Worm (Caenorhabditis elegans) whole organism, young adult: ENCODE results near the gene zip-7.
A peak's percentile ranks its signal among the peaks of the same experiment; 100 is the strongest.

Source experiments
- B0336.3 ChIP-seq: fragments of 200-800 bp; sonication (Bioruptor generic); IDR thresholded peaks from 2 replicates; pipeline ENCODE4 v1.3.6; 2022; ENCODE audit warnings: missing genetic modification characterization, missing compliant biosample characterization
- F49E8.2 ChIP-seq: sonication (generic microtip); optimal IDR thresholded peaks from 3 replicates; lab custom pipeline; 2017; ENCODE audit warnings: missing genetic modification characterization, mild to moderate bottlenecking, missing compliant biosample characterization, antibody characterized with exemption, moderate library complexity; ENCODE audit not compliant: insufficient read depth
- F52B5.7 ChIP-seq: sonication (generic microtip); optimal IDR thresholded peaks from 2 replicates; lab custom pipeline; 2016; ENCODE audit warnings: mild to moderate bottlenecking, missing genetic modification characterization, missing compliant biosample characterization
- K11D2.4 ChIP-seq: fragments of 200-800 bp; sonication (Bioruptor generic); IDR thresholded peaks from 2 replicates; pipeline ENCODE4 v1.3.6; 2022; ENCODE audit warnings: missing genetic modification reagents, missing genetic modification characterization, missing compliant biosample characterization
- Y53F4B.3 ChIP-seq: fragments of 200-800 bp; sonication (Bioruptor generic); IDR thresholded peaks from 2 replicates; pipeline ENCODE4 v1.3.6; 2022; ENCODE audit warnings: missing genetic modification reagents, missing genetic modification characterization, missing compliant biosample characterization
- Y56A3A.18 ChIP-seq: fragments of 200-800 bp; sonication (Bioruptor generic); IDR thresholded peaks from 2 replicates; pipeline ENCODE4 v1.3.6; 2022; ENCODE audit warnings: missing genetic modification reagents, missing genetic modification characterization, missing compliant biosample characterization
- Y79H2A.3 ChIP-seq: fragments of 200-800 bp; sonication (Bioruptor generic); conservative IDR thresholded peaks from 2 replicates; pipeline ENCODE4 v1.3.6; 2022; ENCODE audit warnings: missing genetic modification reagents, missing genetic modification characterization, missing compliant biosample characterization
- ama-1 ChIP-seq, 3 experiments: fragments of 150-350 bp in 1 of 3; sonication (generic microtip) in 2 of 3; optimal IDR thresholded peaks; 2 replicates each; lab custom pipeline; 2014 to 2018; ENCODE audit warnings: missing biosample characterization in 2 of 3, missing genetic modification characterization in 2 of 3, missing genetic modification reagents in 2 of 3
- atf-7 ChIP-seq: sonication (generic microtip); optimal IDR thresholded peaks from 2 replicates; lab custom pipeline; 2017; ENCODE audit warnings: mild to moderate bottlenecking, missing genetic modification characterization, missing compliant biosample characterization
- athp-1 ChIP-seq: sonication (generic microtip); optimal IDR thresholded peaks from 2 replicates; lab custom pipeline; 2017; ENCODE audit warnings: mild to moderate bottlenecking, missing genetic modification characterization, missing compliant biosample characterization
- attf-6 ChIP-seq: fragments of 200-800 bp; sonication (Bioruptor generic); IDR thresholded peaks from 2 replicates; pipeline ENCODE4 v1.3.6; 2022; ENCODE audit warnings: missing genetic modification reagents, missing genetic modification characterization, missing compliant biosample characterization
- cebp-1 ChIP-seq, 2 experiments: fragments of 200-800 bp in 1 of 2; sonication (Bioruptor generic) in 1 of 2; sonication (generic microtip) in 1 of 2; IDR thresholded peaks in 1 of 2; optimal IDR thresholded peaks in 1 of 2; 2 replicates each; pipeline versions ENCODE4 v1.3.6 to Lab custom; 2017 to 2022; ENCODE audit warnings: missing compliant biosample characterization in 2 of 2, missing genetic modification characterization in 2 of 2, mild to moderate bottlenecking in 1 of 2, missing genetic modification reagents in 1 of 2, moderate library complexity in 1 of 2
- ceh-58 ChIP-seq: fragments of 200-800 bp; sonication (Bioruptor generic); IDR thresholded peaks from 2 replicates; pipeline ENCODE4 v1.3.6; 2022; ENCODE audit warnings: missing genetic modification characterization, missing compliant biosample characterization
- ceh-91 ChIP-seq: fragments of 200-800 bp; sonication (Bioruptor generic); IDR thresholded peaks from 2 replicates; pipeline ENCODE4 v1.3.6; 2022; ENCODE audit warnings: missing genetic modification reagents, missing genetic modification characterization, missing compliant biosample characterization
- efl-1 ChIP-seq: fragments of 150-350 bp; optimal IDR thresholded peaks from 2 replicates; lab custom pipeline; 2014; ENCODE audit warnings: missing biosample characterization, missing genetic modification reagents, missing genetic modification characterization
- egl-44 ChIP-seq: fragments of 200-800 bp; sonication (Bioruptor generic); IDR thresholded peaks from 2 replicates; pipeline ENCODE4 v1.3.6; 2022; ENCODE audit warnings: missing genetic modification reagents, missing genetic modification characterization, missing compliant biosample characterization
- ekl-4 ChIP-seq: fragments of 200-800 bp; sonication (Bioruptor generic); IDR thresholded peaks from 2 replicates; pipeline ENCODE4 v1.3.6; 2022; ENCODE audit warnings: missing genetic modification reagents, missing genetic modification characterization, missing compliant biosample characterization
- him-1 ChIP-seq: sonication (generic microtip); optimal IDR thresholded peaks from 2 replicates; lab custom pipeline; 2016; ENCODE audit warnings: missing genotype, missing genetic modification reagents, missing genetic modification characterization, missing compliant biosample characterization
- hmg-1.2 ChIP-seq: fragments of 200-800 bp; sonication (Bioruptor generic); IDR thresholded peaks from 2 replicates; pipeline ENCODE4 v1.3.6; 2022; ENCODE audit warnings: missing genetic modification reagents, missing genetic modification characterization, missing compliant biosample characterization
- hmg-20 ChIP-seq: fragments of 200-800 bp; sonication (Bioruptor generic); IDR thresholded peaks from 2 replicates; pipeline ENCODE4 v1.3.6; 2022; ENCODE audit warnings: missing genetic modification reagents, missing genetic modification characterization, missing compliant biosample characterization
- let-526 ChIP-seq: fragments of 200-800 bp; sonication (Bioruptor generic); IDR thresholded peaks from 2 replicates; pipeline ENCODE4 v1.3.6; 2022; ENCODE audit warnings: missing genetic modification reagents, missing genetic modification characterization, missing compliant biosample characterization
- lin-35 ChIP-seq, 3 experiments: fragments of 150-350 bp in 2 of 3; sonication (generic microtip) in 1 of 3; optimal IDR thresholded peaks; 2 replicates each; lab custom pipeline; 2014 to 2018; ENCODE audit warnings: missing biosample characterization in 3 of 3, missing genetic modification characterization in 3 of 3, missing genetic modification reagents in 3 of 3
- lin-54 ChIP-seq: fragments of 200-800 bp; sonication (Bioruptor generic); optimal IDR thresholded peaks from 2 replicates; lab custom pipeline; 2018; ENCODE audit warnings: mild to moderate bottlenecking, missing genetic modification characterization, missing compliant biosample characterization
- madf-3 ChIP-seq: fragments of 200-800 bp; sonication (Bioruptor generic); IDR thresholded peaks from 2 replicates; pipeline ENCODE4 v1.3.6; 2022; ENCODE audit warnings: missing genetic modification reagents, missing genetic modification characterization, missing compliant biosample characterization
- mcd-1 ChIP-seq: fragments of 200-800 bp; sonication (Bioruptor generic); IDR thresholded peaks from 2 replicates; pipeline ENCODE4 v1.3.6; 2022; ENCODE audit warnings: missing genetic modification reagents, missing genetic modification characterization, missing compliant biosample characterization
- nfya-1 ChIP-seq: sonication (generic microtip); optimal IDR thresholded peaks from 2 replicates; lab custom pipeline; 2017; ENCODE audit warnings: antibody characterized with exemption, missing compliant biosample characterization, missing genetic modification characterization, borderline replicate concordance; ENCODE audit not compliant: insufficient read depth
- nhr-80 ChIP-seq: sonication (generic microtip); optimal IDR thresholded peaks from 2 replicates; lab custom pipeline; 2016; ENCODE audit warnings: missing genetic modification characterization, missing compliant biosample characterization
- pbrm-1 ChIP-seq: fragments of 200-800 bp; sonication (Bioruptor generic); IDR thresholded peaks from 2 replicates; pipeline ENCODE4 v1.3.6; 2022; ENCODE audit warnings: missing genetic modification reagents, missing genetic modification characterization, missing compliant biosample characterization
- repo-1 ChIP-seq: sonication (generic microtip); optimal IDR thresholded peaks from 2 replicates; lab custom pipeline; 2017; ENCODE audit warnings: mild to moderate bottlenecking, missing genetic modification characterization, missing compliant biosample characterization
- rpc-1 ChIP-seq, 2 experiments: fragments of 150-350 bp in 1 of 2; sonication (generic microtip) in 1 of 2; optimal IDR thresholded peaks; 2 replicates each; lab custom pipeline; 2014 to 2018; ENCODE audit warnings: missing biosample characterization in 1 of 2, missing genetic modification characterization in 1 of 2, missing genetic modification reagents in 1 of 2, missing genotype in 1 of 2
- sdz-38 ChIP-seq: sonication (generic microtip); optimal IDR thresholded peaks from 2 replicates; lab custom pipeline; 2016; ENCODE audit warnings: missing genotype, missing genetic modification characterization, missing compliant biosample characterization
- snpc-4 ChIP-seq, 5 experiments: fragments of 150-350 bp in 1 of 5; sonication (generic microtip) in 4 of 5; optimal IDR thresholded peaks; 2 replicates each; lab custom pipeline; 2014 to 2018; ENCODE audit warnings: missing genetic modification characterization in 5 of 5, missing biosample characterization in 3 of 5, antibody characterized with exemption in 2 of 5, mild to moderate bottlenecking in 2 of 5, missing compliant biosample characterization in 2 of 5, missing genotype in 2 of 5, moderate library complexity in 2 of 5, missing genetic modification reagents in 1 of 5
- tbp1 ChIP-seq: fragments of 200-800 bp; sonication (Bioruptor generic); optimal IDR thresholded peaks from 2 replicates; lab custom pipeline; 2018; ENCODE audit warnings: mild to moderate bottlenecking, missing genetic modification characterization, missing compliant biosample characterization
- xnd-1 ChIP-seq: sonication (generic microtip); optimal IDR thresholded peaks from 2 replicates; lab custom pipeline; 2016; ENCODE audit warnings: missing genotype, missing genetic modification reagents, missing genetic modification characterization, missing compliant biosample characterization
- ztf-28 ChIP-seq: fragments of 200-800 bp; sonication (Bioruptor generic); IDR thresholded peaks from 2 replicates; pipeline ENCODE4 v1.3.6; 2022; ENCODE audit warnings: missing genetic modification reagents, missing genetic modification characterization, missing compliant biosample characterization

The zip-7 gene

DNA sequence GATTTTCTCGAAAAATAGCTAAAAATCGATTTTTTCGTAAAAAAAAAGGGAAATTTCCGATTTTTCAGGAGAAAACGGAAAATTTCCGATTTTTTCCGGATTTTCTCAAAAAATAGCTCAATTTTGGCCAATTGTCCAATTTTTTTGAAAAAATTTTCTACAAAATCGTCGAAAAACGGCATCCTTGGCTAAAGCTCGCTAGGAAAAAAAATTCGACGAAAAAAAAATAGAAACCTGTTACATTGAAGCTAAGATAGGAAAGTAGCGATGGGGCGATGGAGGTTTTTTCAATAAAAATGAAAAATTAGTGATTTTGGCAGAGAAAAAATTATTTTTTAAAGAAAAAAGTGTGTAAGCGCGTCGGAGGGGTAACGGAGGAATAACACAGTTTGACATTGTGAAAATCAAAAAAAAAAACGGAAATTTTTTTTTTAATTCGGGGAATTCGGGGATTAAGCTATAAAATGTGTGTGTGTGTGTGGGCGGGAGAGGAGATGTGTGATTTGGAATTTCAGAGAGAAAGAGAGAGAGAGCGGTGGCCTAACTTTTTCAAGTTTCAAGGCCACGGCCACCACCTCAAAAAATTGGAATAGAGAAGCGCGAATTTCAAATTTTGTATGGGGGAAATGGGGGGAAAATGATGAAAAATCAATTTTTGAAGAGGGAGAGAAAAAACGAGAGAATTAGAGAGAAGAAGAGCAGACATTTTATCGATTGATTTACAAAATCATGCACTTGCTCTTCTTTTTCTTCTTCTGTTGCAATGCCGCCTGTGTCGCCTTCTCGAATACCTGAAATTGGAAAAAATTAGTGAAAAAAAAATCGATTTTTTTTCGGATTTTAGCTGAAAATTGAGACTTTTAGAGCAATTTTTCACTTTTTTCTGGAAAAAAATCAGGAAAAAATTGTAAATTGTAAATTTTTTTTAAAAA, 21.9 kb downstream of the zip-7 start:
- TF ChIP-seq repo-1 (tag; lab: Kevin White, UChicago) (no peak), let-526 (GFP tag; lab: Robert Waterston, UW) (no peak), atf-7 (tag; lab: Kevin White, UChicago) (no peak), mcd-1 (GFP tag; lab: Robert Waterston, UW) (no peak), Y79H2A.3 (GFP tag; lab: Robert Waterston, UW) (no peak), Y56A3A.18 (GFP tag; lab: Robert Waterston, UW) (0 out of 2 replicates have a peak, but pooled peaks have one; percentile 20), efl-1 (GFP tag; lab: Kevin White, UChicago) (no peak), attf-6 (GFP tag; lab: Robert Waterston, UW) (peak; percentile 55; the same call in 1 of the 2 replicates), ztf-28 (no peak), Y53F4B.3 (GFP tag; lab: Robert Waterston, UW) (no peak), lin-35 (GFP tag; optimal IDR thresholded peaks at IDR 0.05; lab: Kevin White, UChicago) (no peak), ceh-91 (GFP tag; lab: Robert Waterston, UW) (no peak), snpc-4 (GFP tag; optimal IDR thresholded peaks at IDR 0.05; lab: Kevin White, UChicago) (no peak), snpc-4 (tag; optimal IDR thresholded peaks at IDR 0.05; lab: Kevin White, UChicago) (peak in 1 of 4 experiments; percentile 73), tbp1 (GFP tag; lab: Kevin White, UChicago) (peak; percentile 3), madf-3 (GFP tag; lab: Robert Waterston, UW) (no peak), egl-44 (GFP tag; lab: Robert Waterston, UW) (no peak), nfya-1 (tag; lab: Kevin White, UChicago) (no peak), xnd-1 (tag; lab: Kevin White, UChicago) (no peak)

DNA sequence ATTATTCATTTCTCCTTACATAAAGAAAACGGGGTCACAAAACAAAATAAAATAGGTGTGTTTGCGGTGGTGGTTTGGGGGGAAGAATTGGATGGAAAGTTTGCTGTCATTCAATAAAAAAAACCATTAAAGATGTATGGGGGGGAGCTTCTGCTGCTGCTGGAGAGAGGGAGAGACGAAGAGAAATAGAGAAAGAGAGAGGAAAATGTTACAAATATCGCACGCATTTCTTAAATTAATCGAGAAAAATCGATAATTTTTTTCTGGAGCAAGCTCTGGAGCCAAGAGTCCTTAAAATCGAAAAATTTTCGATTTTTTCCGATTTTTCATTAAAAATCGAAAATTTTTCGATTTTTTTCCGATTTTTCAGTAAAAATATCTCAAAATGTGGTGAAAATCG, 22.7 kb downstream of the zip-7 start:
- TF ChIP-seq pbrm-1 (GFP tag; lab: Robert Waterston, UW) (peak; percentile 21), ama-1 (optimal IDR thresholded peaks at IDR 0.05; lab: Kevin White, UChicago) (no peak), ama-1 (GFP tag; optimal IDR thresholded peaks at IDR 0.05; lab: Kevin White, UChicago) (peak in 1 of 2 experiments; percentile 43), ekl-4 (GFP tag; lab: Robert Waterston, UW) (peak; percentile 4; the same call in 1 of the 2 replicates), K11D2.4 (0 out of 2 replicates have a peak, but pooled peaks have one; percentile 10), nhr-80 (tag; lab: Kevin White, UChicago) (peak; percentile 13), F52B5.7 (no peak), B0336.3 (GFP tag; lab: Robert Waterston, UW) (peak; percentile 57; the same call in 1 of the 2 replicates), lin-54 (peak; percentile 3), hmg-20 (GFP tag; lab: Robert Waterston, UW) (no peak), cebp-1 (GFP tag; IDR thresholded peaks at IDR 0.05; lab: Robert Waterston, UW) (peak; percentile 21; the same call in 1 of the 2 replicates), cebp-1 (tag; optimal IDR thresholded peaks at IDR 0.05; lab: Kevin White, UChicago) (peak; percentile 40), ceh-58 (no peak), F49E8.2 (peak; percentile 25), hmg-1.2 (GFP tag; lab: Robert Waterston, UW) (peak; percentile 35; the same call in 1 of the 2 replicates), attf-6 (GFP tag; lab: Robert Waterston, UW) (peak; percentile 68), him-1 (no peak), egl-44 (GFP tag; lab: Robert Waterston, UW) (0 out of 2 replicates have a peak, but pooled peaks have one; percentile 34), sdz-38 (tag; lab: Kevin White, UChicago) (no peak), snpc-4 (GFP tag; optimal IDR thresholded peaks at IDR 0.05; lab: Kevin White, UChicago) (peak; percentile 17), snpc-4 (tag; optimal IDR thresholded peaks at IDR 0.05; lab: Kevin White, UChicago) (no peak), athp-1 (tag; lab: Kevin White, UChicago) (peak; percentile 50), rpc-1 (optimal IDR thresholded peaks at IDR 0.05; lab: Kevin White, UChicago) (no peak), rpc-1 (tag; optimal IDR thresholded peaks at IDR 0.05; lab: Kevin White, UChicago) (no peak), Y56A3A.18 (GFP tag; lab: Robert Waterston, UW) (0 out of 2 replicates have a peak, but pooled peaks have one; percentile 51)
